Worm (Caenorhabditis elegans) whole organism, L2 larva: Measurements from ENCODE around the gene mbf-1.
A peak's percentile ranks its signal among the peaks of the same experiment; 100 is the strongest.

ENCODE experiments used
- C34F6.9 ChIP-seq: fragments of 150-350 bp; optimal IDR thresholded peaks from 2 replicates; lab custom pipeline; 2014; ENCODE audit warnings: missing biosample characterization, missing genetic modification characterization
- R02D3.7 ChIP-seq: fragments of 150-350 bp; optimal IDR thresholded peaks from 2 replicates; lab custom pipeline; 2014; ENCODE audit warnings: missing biosample characterization, missing genetic modification characterization
- Y55F3AM.14 ChIP-seq: fragments of 200-800 bp; sonication (Bioruptor generic); optimal IDR thresholded peaks from 2 replicates; lab custom pipeline; 2018; ENCODE audit warnings: mild to moderate bottlenecking, missing genetic modification characterization, missing compliant biosample characterization
- ZK546.5 ChIP-seq: sonication (generic microtip); optimal IDR thresholded peaks from 2 replicates; lab custom pipeline; 2017; ENCODE audit warnings: missing biosample characterization, missing genetic modification characterization
- alr-1 ChIP-seq: fragments of 150-350 bp; optimal IDR thresholded peaks from 2 replicates; lab custom pipeline; 2014; ENCODE audit warnings: missing biosample characterization, missing genetic modification characterization
- ama-1 ChIP-seq: fragments of 150-350 bp; optimal IDR thresholded peaks from 2 replicates; lab custom pipeline; 2018; ENCODE audit warnings: inconsistent platforms
- blmp-1 ChIP-seq: sonication (generic microtip); optimal IDR thresholded peaks from 2 replicates; lab custom pipeline; 2017; ENCODE audit warnings: missing genetic modification characterization, mild to moderate bottlenecking, missing compliant biosample characterization, antibody characterized with exemption, moderate library complexity; ENCODE audit not compliant: insufficient read depth
- ceh-16 ChIP-seq: fragments of 150-350 bp; optimal IDR thresholded peaks from 2 replicates; lab custom pipeline; 2014; ENCODE audit warnings: missing biosample characterization, missing genetic modification characterization
- ceh-82 ChIP-seq: fragments of 150-350 bp; optimal IDR thresholded peaks from 2 replicates; lab custom pipeline; 2014; ENCODE audit warnings: missing biosample characterization, missing genetic modification characterization
- crh-2 ChIP-seq: sonication (generic microtip); optimal IDR thresholded peaks from 2 replicates; lab custom pipeline; 2017; ENCODE audit warnings: missing biosample characterization, missing genetic modification characterization
- dmd-4 ChIP-seq: sonication (generic microtip); optimal IDR thresholded peaks from 2 replicates; lab custom pipeline; 2017; ENCODE audit warnings: missing biosample characterization, missing genetic modification characterization
- egl-27 ChIP-seq: sonication (generic microtip); optimal IDR thresholded peaks from 3 replicates; lab custom pipeline; 2017; ENCODE audit warnings: missing biosample characterization, missing genetic modification reagents, missing genetic modification characterization
- elt-1 ChIP-seq: fragments of 150-350 bp; optimal IDR thresholded peaks from 2 replicates; lab custom pipeline; 2014; ENCODE audit warnings: missing biosample characterization, missing genetic modification characterization
- elt-3 ChIP-seq: sonication (generic microtip); optimal IDR thresholded peaks from 2 replicates; lab custom pipeline; 2017; ENCODE audit warnings: missing biosample characterization, missing genetic modification characterization
- fos-1 ChIP-seq: fragments of 150-350 bp; optimal IDR thresholded peaks from 2 replicates; lab custom pipeline; 2014; ENCODE audit warnings: missing biosample characterization, missing genetic modification characterization
- gmeb-1 ChIP-seq: fragments of 150-350 bp; optimal IDR thresholded peaks from 2 replicates; lab custom pipeline; 2014; ENCODE audit warnings: missing biosample characterization, missing genetic modification characterization
- lin-11 ChIP-seq: fragments of 150-350 bp; sonication (generic microtip); optimal IDR thresholded peaks from 2 replicates; lab custom pipeline; 2014; ENCODE audit warnings: missing biosample characterization, missing genetic modification characterization, inconsistent platforms, mixed read lengths
- lin-39 ChIP-seq: fragments of 150-350 bp; optimal IDR thresholded peaks from 2 replicates; lab custom pipeline; 2014; ENCODE audit warnings: missing biosample characterization, missing genetic modification reagents, missing genetic modification characterization
- mab-5 ChIP-seq: fragments of 150-350 bp; optimal IDR thresholded peaks from 2 replicates; lab custom pipeline; 2014; ENCODE audit warnings: missing biosample characterization, missing genetic modification characterization
- mbf-1 ChIP-seq: sonication (generic microtip); optimal IDR thresholded peaks from 2 replicates; lab custom pipeline; 2017; ENCODE audit warnings: missing biosample characterization, missing genetic modification characterization
- nhr-10 ChIP-seq: sonication (generic microtip); optimal IDR thresholded peaks from 2 replicates; lab custom pipeline; 2017; ENCODE audit warnings: missing biosample characterization, missing genetic modification characterization
- nhr-11 ChIP-seq: fragments of 150-350 bp; optimal IDR thresholded peaks from 2 replicates; lab custom pipeline; 2014; ENCODE audit warnings: missing biosample characterization, missing genetic modification characterization
- nhr-12 ChIP-seq: fragments of 150-350 bp; optimal IDR thresholded peaks from 2 replicates; lab custom pipeline; 2014; ENCODE audit warnings: missing biosample characterization, missing genetic modification characterization
- nhr-129 ChIP-seq: fragments of 150-350 bp; optimal IDR thresholded peaks from 2 replicates; lab custom pipeline; 2014; ENCODE audit warnings: missing biosample characterization, missing genetic modification characterization
- nhr-21 ChIP-seq: fragments of 150-350 bp; optimal IDR thresholded peaks from 2 replicates; lab custom pipeline; 2014; ENCODE audit warnings: missing biosample characterization, missing genetic modification characterization
- nhr-23 ChIP-seq: fragments of 150-350 bp; optimal IDR thresholded peaks from 2 replicates; lab custom pipeline; 2014; ENCODE audit warnings: missing biosample characterization, missing genetic modification reagents, missing genetic modification characterization
- nhr-237 ChIP-seq: fragments of 150-350 bp; optimal IDR thresholded peaks from 2 replicates; lab custom pipeline; 2014; ENCODE audit warnings: missing biosample characterization, missing genetic modification characterization
- nhr-25 ChIP-seq: fragments of 150-350 bp; sonication (generic microtip); optimal IDR thresholded peaks from 3 replicates; lab custom pipeline; 2014; ENCODE audit warnings: missing biosample characterization, missing genetic modification characterization
- nhr-6 ChIP-seq: fragments of 150-350 bp; optimal IDR thresholded peaks from 2 replicates; lab custom pipeline; 2014; ENCODE audit warnings: missing biosample characterization, missing genetic modification characterization
- peb-1 ChIP-seq: fragments of 150-350 bp; optimal IDR thresholded peaks from 2 replicates; lab custom pipeline; 2014; ENCODE audit warnings: missing biosample characterization, missing genetic modification characterization
- sem-4 ChIP-seq: fragments of 150-350 bp; optimal IDR thresholded peaks from 2 replicates; lab custom pipeline; 2014; ENCODE audit warnings: missing biosample characterization, missing genetic modification reagents, missing genetic modification characterization
- skn-1 ChIP-seq: sonication (generic microtip); optimal IDR thresholded peaks from 2 replicates; lab custom pipeline; 2017; ENCODE audit warnings: missing biosample characterization, missing genetic modification characterization
- sma-3 ChIP-seq: sonication (generic microtip); optimal IDR thresholded peaks from 2 replicates; lab custom pipeline; 2016; ENCODE audit warnings: missing genetic modification reagents, missing genetic modification characterization, missing compliant biosample characterization
- sma-9 ChIP-seq, 2 experiments: fragments of 150-350 bp in 1 of 2; sonication (generic microtip) in 1 of 2; optimal IDR thresholded peaks; 2 replicates each; lab custom pipeline; 2014 to 2016; ENCODE audit warnings: missing genetic modification characterization in 2 of 2, mild to moderate bottlenecking in 1 of 2, missing biosample characterization in 1 of 2, missing compliant biosample characterization in 1 of 2, missing genetic modification reagents in 1 of 2, moderate library complexity in 1 of 2
- snpc-4 ChIP-seq: fragments of 150-350 bp; optimal IDR thresholded peaks from 2 replicates; lab custom pipeline; 2014; ENCODE audit warnings: missing biosample characterization, missing genetic modification characterization
- unc-39 ChIP-seq: fragments of 150-350 bp; optimal IDR thresholded peaks from 2 replicates; lab custom pipeline; 2014; ENCODE audit warnings: missing biosample characterization, missing genetic modification characterization
- unc-55 ChIP-seq: fragments of 150-350 bp; sonication (generic microtip); optimal IDR thresholded peaks from 3 replicates; lab custom pipeline; 2014; ENCODE audit warnings: missing biosample characterization, missing genetic modification reagents, missing genetic modification characterization
- unc-62 ChIP-seq: fragments of 150-350 bp; optimal IDR thresholded peaks from 2 replicates; lab custom pipeline; 2014; ENCODE audit warnings: missing biosample characterization, missing genetic modification reagents, missing genetic modification characterization
- zag-1 ChIP-seq: fragments of 150-350 bp; optimal IDR thresholded peaks from 2 replicates; lab custom pipeline; 2014; ENCODE audit warnings: missing biosample characterization, missing genetic modification characterization
- ztf-11 ChIP-seq: sonication (generic microtip); optimal IDR thresholded peaks from 2 replicates; lab custom pipeline; 2017; ENCODE audit warnings: missing biosample characterization, missing genetic modification characterization
- ztf-4 ChIP-seq: fragments of 150-350 bp; optimal IDR thresholded peaks from 2 replicates; lab custom pipeline; 2014; ENCODE audit warnings: missing biosample characterization, missing genetic modification characterization

The mbf-1 gene

ce11 chrIV:11489077-11489476, 8.9 kb upstream of the mbf-1 start:
- no peak for TF ChIP-seq C34F6.9 (tag; lab: Kevin White, UChicago)
- TF ChIP-seq fos-1 (tag; lab: Kevin White, UChicago), result peak; percentile 73

DNA sequence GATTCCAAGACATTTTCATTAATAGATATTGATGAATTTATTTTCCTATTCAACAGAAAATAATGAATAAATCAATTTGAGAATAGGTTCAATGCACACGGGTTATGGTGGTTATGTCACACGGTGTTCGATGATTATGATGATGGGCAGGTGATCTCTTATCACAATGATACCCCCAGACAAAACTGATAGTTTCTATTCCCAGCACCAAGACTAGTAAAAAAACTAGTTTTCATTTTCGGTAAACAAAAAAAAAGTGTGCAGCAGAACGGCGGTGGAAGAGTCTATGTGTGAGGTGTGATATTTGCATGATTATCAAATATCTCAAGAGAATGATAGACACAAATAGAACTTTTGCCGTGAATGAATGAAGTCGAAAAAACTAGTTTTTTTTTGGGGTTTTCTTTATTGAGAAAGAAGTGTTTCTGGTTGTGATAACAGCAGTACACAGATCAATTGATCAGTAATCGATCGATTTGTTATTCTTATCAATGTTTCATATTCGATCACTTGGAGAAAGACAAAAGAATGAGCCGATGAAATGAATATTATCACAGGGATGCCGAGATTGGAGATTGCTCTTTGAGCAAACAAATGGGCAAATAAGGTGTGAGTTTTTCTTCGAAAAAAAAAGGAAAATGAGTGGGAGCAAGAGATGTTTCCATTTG, 7.9 kb upstream of the mbf-1 start:
- no peak for TF ChIP-seq unc-62 (GFP tag; lab: Kevin White, UChicago)
- TF ChIP-seq sma-9 (GFP tag; optimal IDR thresholded peaks at IDR 0.05; lab: Kevin White, UChicago), result peak; percentile 3
- TF ChIP-seq sma-9 (tag; optimal IDR thresholded peaks at IDR 0.05; lab: Kevin White, UChicago), result no peak

DNA sequence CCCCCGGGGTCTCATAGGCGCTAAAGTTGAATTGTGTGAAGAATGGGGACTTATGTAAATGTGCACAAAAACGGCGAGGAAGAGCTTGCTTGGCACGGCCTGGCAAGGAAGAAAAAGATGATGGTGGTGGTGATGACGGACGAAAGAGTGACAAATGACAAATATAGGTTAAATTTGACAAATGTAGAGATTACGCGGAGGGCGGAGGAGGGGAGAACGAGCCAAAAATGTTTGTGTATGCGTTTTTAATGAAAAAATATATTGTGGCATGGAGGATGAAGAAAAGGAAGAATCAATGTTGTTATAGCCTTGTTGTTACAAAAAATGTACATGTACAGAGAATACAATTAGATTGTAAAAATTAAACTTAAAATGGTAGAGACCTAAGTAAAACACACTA, 6.7 kb upstream of the mbf-1 start:
- TF ChIP-seq mab-5 (tag; lab: Kevin White, UChicago), result peak; percentile 32
- no peak for TF ChIP-seq egl-27 (tag; lab: Kevin White, UChicago)
- TF ChIP-seq, all 48 proteins: peak for 1

DNA sequence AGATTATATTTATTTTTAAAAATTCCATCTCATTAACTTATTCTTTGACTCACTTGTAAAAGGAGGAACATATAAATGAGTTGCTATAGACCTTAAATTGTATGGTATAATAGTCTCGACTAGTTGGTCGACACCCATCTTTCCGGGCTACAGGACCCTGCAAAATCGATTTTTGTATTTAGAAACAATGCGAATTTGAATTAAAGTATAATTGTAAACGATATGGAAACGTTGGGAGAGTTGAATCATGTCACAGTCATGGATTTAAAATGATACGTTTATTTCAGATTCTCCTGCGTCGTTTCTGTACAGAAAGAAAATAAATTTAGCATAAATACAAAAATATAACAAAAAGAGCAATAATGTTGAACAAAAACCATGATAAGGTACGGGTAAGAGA, 1.1 kb downstream of the mbf-1 start, which contains the start of gene catp-8:
Gene catp-8, minus strand, starts transcription at position 157 of the 400 bp plus-strand sequence.
- peak; percentile 57 for TF ChIP-seq ama-1 (lab: Kevin White, UChicago)
- no peak for TF ChIP-seq mbf-1 (tag; lab: Kevin White, UChicago)
- TF ChIP-seq ztf-4 (tag; lab: Kevin White, UChicago), result peak; percentile 8

- TF ChIP-seq nhr-6 (tag; lab: Kevin White, UChicago), result no peak
- no peak for TF ChIP-seq skn-1 (tag; lab: Kevin White, UChicago)
- TF ChIP-seq unc-62 (GFP tag; lab: Kevin White, UChicago), result no peak
- no peak for TF ChIP-seq nhr-12 (tag; lab: Kevin White, UChicago)
- no peak for TF ChIP-seq ZK546.5 (tag; lab: Kevin White, UChicago)
- no peak for TF ChIP-seq elt-1
- no peak for TF ChIP-seq egl-27 (tag; lab: Kevin White, UChicago)
- no peak for TF ChIP-seq nhr-237 (tag; lab: Kevin White, UChicago)
- TF ChIP-seq sma-9 (GFP tag; optimal IDR thresholded peaks at IDR 0.05; lab: Kevin White, UChicago), result no peak
- no peak for TF ChIP-seq sma-9 (tag; optimal IDR thresholded peaks at IDR 0.05; lab: Kevin White, UChicago)
- no peak for TF ChIP-seq sma-3 (GFP tag; lab: Kevin White, UChicago)
- TF ChIP-seq lin-11 (tag; lab: Kevin White, UChicago), result no peak
- TF ChIP-seq nhr-11 (tag; lab: Kevin White, UChicago), result no peak
- no peak for TF ChIP-seq elt-3 (tag; lab: Kevin White, UChicago)
Observed at ce11 chrIV:11475080-11475479, 5.1 kb downstream of the mbf-1 start.

DNA sequence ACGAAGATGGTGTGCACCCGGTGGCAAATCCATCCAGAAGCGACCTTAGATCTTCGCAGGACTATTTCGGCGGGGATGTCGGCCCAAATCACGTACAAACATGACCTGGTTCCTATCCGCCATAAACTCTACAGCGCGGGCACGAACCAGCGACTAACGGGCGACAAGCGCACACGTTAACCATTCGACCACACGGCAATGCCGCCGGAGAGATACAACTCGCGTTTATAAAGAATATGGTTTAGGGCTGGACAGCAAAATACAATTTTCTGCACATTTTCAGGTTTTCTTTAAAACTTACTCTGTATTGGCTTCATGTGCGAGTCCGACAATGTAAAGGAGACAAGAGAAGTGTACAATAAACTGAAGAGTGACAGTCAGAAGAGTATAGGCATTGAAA, 6.1 kb downstream of the mbf-1 start:
- TF ChIP-seq egl-27 (tag; lab: Kevin White, UChicago) (peak; percentile 54), ceh-16 (tag; lab: Kevin White, UChicago) (peak; percentile 25), dmd-4 (tag; lab: Kevin White, UChicago) (no peak), lin-39 (tag; lab: Kevin White, UChicago) (no peak), nhr-129 (tag; lab: Kevin White, UChicago) (peak; percentile 79), unc-55 (peak; percentile 38), blmp-1 (no peak), nhr-23 (tag; lab: Kevin White, UChicago) (peak; percentile 12), C34F6.9 (tag; lab: Kevin White, UChicago) (peak; percentile 70), zag-1 (tag; lab: Kevin White, UChicago) (peak; percentile 46), ama-1 (lab: Kevin White, UChicago) (peak; percentile 61), nhr-10 (tag; lab: Kevin White, UChicago) (no peak), ceh-82 (no peak), peb-1 (tag; lab: Kevin White, UChicago) (no peak), ztf-4 (tag; lab: Kevin White, UChicago) (peak; percentile 68), ztf-11 (tag; lab: Kevin White, UChicago) (no peak), Y55F3AM.14 (GFP tag; lab: Kevin White, UChicago) (peak; percentile 77), nhr-21 (tag; lab: Kevin White, UChicago) (peak; percentile 50), sma-9 (GFP tag; optimal IDR thresholded peaks at IDR 0.05; lab: Kevin White, UChicago) (peak; percentile 86), sma-9 (tag; optimal IDR thresholded peaks at IDR 0.05; lab: Kevin White, UChicago) (no peak), crh-2 (tag; lab: Kevin White, UChicago) (peak; percentile 28), nhr-25 (tag; lab: Kevin White, UChicago) (peak; percentile 65), mbf-1 (tag; lab: Kevin White, UChicago) (no peak), ZK546.5 (tag; lab: Kevin White, UChicago) (no peak), R02D3.7 (tag; lab: Kevin White, UChicago) (no peak), sem-4 (tag; lab: Kevin White, UChicago) (no peak), alr-1 (tag; lab: Kevin White, UChicago) (no peak), snpc-4 (tag; lab: Kevin White, UChicago) (peak; percentile 40), unc-39 (tag; lab: Kevin White, UChicago) (no peak), elt-1 (no peak), gmeb-1 (peak; percentile 54), nhr-6 (tag; lab: Kevin White, UChicago) (no peak), mab-5 (tag; lab: Kevin White, UChicago) (no peak)
